Fruit fly (Drosophila melanogaster) whole organism, embryonic: ENCODE data around the gene mRpL48.
A peak's percentile ranks its signal among the peaks of the same experiment; 100 is the strongest.

Source experiments
- Aef1 ChIP-seq: fragments of 200-800 bp; sonication (Bioruptor generic); IDR thresholded peaks from 3 replicates; pipeline ENCODE4 v1.3.6; 2022; ENCODE audit warnings: missing biosample characterization, missing genetic modification characterization
- BEAF-32 ChIP-seq: fragments of 200-800 bp; sonication (Bioruptor generic); optimal IDR thresholded peaks from 3 replicates; lab custom pipeline; 2017; ENCODE audit warnings: missing biosample characterization, missing genetic modification characterization, mild to moderate bottlenecking, moderate library complexity, missing genetic modification reagents
- CG10274 ChIP-seq: fragments of 200-800 bp; sonication (Bioruptor generic); optimal IDR thresholded peaks from 3 replicates; lab custom pipeline; 2017; ENCODE audit warnings: missing biosample characterization, mild to moderate bottlenecking, missing genetic modification characterization
- CG10366 ChIP-seq: fragments of 200-800 bp; sonication (Bioruptor generic); IDR thresholded peaks from 2 replicates; pipeline ENCODE4 v1.3.6; 2022; ENCODE audit warnings: missing biosample characterization, missing genetic modification characterization
- CG11723 ChIP-seq: fragments of 200-800 bp; sonication (Bioruptor generic); optimal IDR thresholded peaks from 2 replicates; lab custom pipeline; 2017; ENCODE audit warnings: missing biosample characterization, mild to moderate bottlenecking, missing genetic modification characterization
- CG1233 ChIP-seq: fragments of 200-800 bp; sonication (Bioruptor generic); optimal IDR thresholded peaks from 4 replicates; lab custom pipeline; 2018; ENCODE audit warnings: missing biosample characterization, mild to moderate bottlenecking, missing genetic modification characterization
- CG13624 ChIP-seq: fragments of 200-800 bp; sonication (Bioruptor generic); optimal IDR thresholded peaks from 2 replicates; lab custom pipeline; 2016; ENCODE audit warnings: missing biosample characterization, missing genetic modification characterization
- CG17568 ChIP-seq: fragments of 200-800 bp; sonication (Bioruptor generic); optimal IDR thresholded peaks from 2 replicates; lab custom pipeline; 2018; ENCODE audit warnings: missing biosample characterization, mild to moderate bottlenecking, missing genetic modification characterization, moderate library complexity
- CG17829 ChIP-seq: fragments of 200-800 bp; optimal IDR thresholded peaks from 2 replicates; lab custom pipeline; 2019; ENCODE audit warnings: missing biosample characterization, mild to moderate bottlenecking, missing genetic modification characterization, moderate library complexity
- CG18764 ChIP-seq: fragments of 200-800 bp; sonication (Bioruptor generic); optimal IDR thresholded peaks from 3 replicates; lab custom pipeline; 2016; ENCODE audit warnings: missing biosample characterization, missing genetic modification characterization
- CG2116 ChIP-seq: fragments of 200-800 bp; sonication (Bioruptor generic); optimal IDR thresholded peaks from 3 replicates; lab custom pipeline; 2018; ENCODE audit warnings: missing biosample characterization, mild to moderate bottlenecking, missing genetic modification characterization
- CG30403 ChIP-seq: fragments of 200-800 bp; sonication (Bioruptor generic); optimal IDR thresholded peaks from 3 replicates; lab custom pipeline; 2016; ENCODE audit warnings: missing biosample characterization, missing genetic modification characterization
- CG31365 ChIP-seq: fragments of 200-800 bp; sonication (Bioruptor generic); optimal IDR thresholded peaks from 2 replicates; lab custom pipeline; 2018; ENCODE audit warnings: missing biosample characterization, mild to moderate bottlenecking, missing genetic modification characterization
- CG31388 ChIP-seq: fragments of 200-800 bp; sonication (Bioruptor generic); optimal IDR thresholded peaks from 2 replicates; lab custom pipeline; 2016; ENCODE audit warnings: missing biosample characterization, missing genetic modification characterization
- CG32772 ChIP-seq: fragments of 200-800 bp; sonication (Bioruptor generic); IDR thresholded peaks from 2 replicates; pipeline ENCODE4 v1.3.6; 2022; ENCODE audit warnings: missing biosample characterization, missing genetic modification characterization
- CG7372 ChIP-seq: fragments of 200-800 bp; sonication (Bioruptor generic); IDR thresholded peaks from 2 replicates; pipeline ENCODE4 v1.3.6; 2022; ENCODE audit warnings: missing biosample characterization, missing genetic modification characterization
- CG8359 ChIP-seq: fragments of 200-800 bp; sonication (Bioruptor generic); optimal IDR thresholded peaks from 2 replicates; lab custom pipeline; 2017; ENCODE audit warnings: missing biosample characterization, mild to moderate bottlenecking, missing genetic modification characterization, borderline replicate concordance
- CG8388 ChIP-seq: fragments of 200-800 bp; sonication (Bioruptor generic); optimal IDR thresholded peaks from 2 replicates; lab custom pipeline; 2019; ENCODE audit warnings: missing biosample characterization, mild to moderate bottlenecking, missing genetic modification characterization, moderate library complexity
- CG9727 ChIP-seq: fragments of 200-800 bp; sonication (Bioruptor generic); optimal IDR thresholded peaks from 3 replicates; lab custom pipeline; 2017; ENCODE audit warnings: missing biosample characterization, mild to moderate bottlenecking, missing genetic modification characterization
- CG9932 ChIP-seq: fragments of 200-800 bp; sonication (Bioruptor generic); IDR thresholded peaks from 2 replicates; pipeline ENCODE4 v1.3.6; 2022; ENCODE audit warnings: missing biosample characterization, missing genetic modification characterization
- D19B ChIP-seq: fragments of 200-800 bp; sonication (Bioruptor generic); optimal IDR thresholded peaks from 2 replicates; lab custom pipeline; 2017; ENCODE audit warnings: missing biosample characterization, mild to moderate bottlenecking, missing genetic modification characterization
- Deaf1 ChIP-seq: fragments of 200-800 bp; optimal IDR thresholded peaks from 3 replicates; lab custom pipeline; 2019; ENCODE audit warnings: missing biosample characterization, mild to moderate bottlenecking, missing genetic modification characterization, moderate library complexity
- H15 ChIP-seq: fragments of 200-800 bp; sonication (Bioruptor generic); IDR thresholded peaks from 3 replicates; pipeline ENCODE4 v1.3.6; 2022; ENCODE audit warnings: missing biosample characterization, missing genetic modification characterization
- H2.0 ChIP-seq: fragments of 200-800 bp; sonication (Bioruptor generic); IDR thresholded peaks from 2 replicates; pipeline ENCODE4 v1.3.6; 2022; ENCODE audit warnings: missing biosample characterization, missing genetic modification characterization
- Hr39 ChIP-seq: fragments of >200 bp; optimal IDR thresholded peaks from 2 replicates; lab custom pipeline; 2017
- Hsf ChIP-seq: fragments of 200-800 bp; sonication (Bioruptor generic); optimal IDR thresholded peaks from 3 replicates; lab custom pipeline; 2016; ENCODE audit warnings: missing biosample characterization, missing genetic modification characterization
- Lhr ChIP-seq: fragments of 200-800 bp; sonication (Bioruptor generic); optimal IDR thresholded peaks from 3 replicates; lab custom pipeline; 2017; ENCODE audit warnings: mild to moderate bottlenecking, missing biosample characterization, missing genetic modification reagents, missing genetic modification characterization
- NfI ChIP-seq: fragments of 200-800 bp; sonication (Bioruptor generic); optimal IDR thresholded peaks from 3 replicates; lab custom pipeline; 2018; ENCODE audit warnings: missing biosample characterization, mild to moderate bottlenecking, missing genetic modification characterization, moderate library complexity
- Optix ChIP-seq: fragments of 200-800 bp; sonication (Bioruptor generic); IDR thresholded peaks from 3 replicates; pipeline ENCODE4 v1.3.6; 2022; ENCODE audit warnings: missing biosample characterization, missing genetic modification characterization
- Trl ChIP-seq, 3 experiments: fragments of >200 bp in 2 of 3; fragments of 200-800 bp in 1 of 3; sonication (Bioruptor generic) in 1 of 3; optimal IDR thresholded peaks; 2 replicates in 1 of 3; 3 replicates in 2 of 3; lab custom pipeline; 2016 to 2017; ENCODE audit warnings: missing biosample characterization in 1 of 3, missing genetic modification characterization in 1 of 3
- Xrp1 ChIP-seq: fragments of 200-800 bp; sonication (Bioruptor generic); IDR thresholded peaks from 2 replicates; pipeline ENCODE4 v1.3.6; 2022; ENCODE audit warnings: missing biosample characterization, missing genetic modification characterization
- ato ChIP-seq: fragments of 200-800 bp; sonication (Bioruptor generic); IDR thresholded peaks from 2 replicates; pipeline ENCODE4 v1.3.6; 2022; ENCODE audit warnings: missing biosample characterization, missing genetic modification characterization; ENCODE audit not compliant: partially characterized antibody
- az2 ChIP-seq: fragments of 200-800 bp; sonication (Bioruptor generic); optimal IDR thresholded peaks from 3 replicates; lab custom pipeline; 2016; ENCODE audit warnings: missing biosample characterization, missing genetic modification characterization
- ci ChIP-seq: fragments of 200-800 bp; sonication (Bioruptor generic); IDR thresholded peaks from 3 replicates; pipeline ENCODE4 v1.3.6; 2022; ENCODE audit warnings: missing biosample characterization, missing genetic modification characterization
- cwo ChIP-seq: fragments of 200-800 bp; sonication (Bioruptor generic); optimal IDR thresholded peaks from 3 replicates; lab custom pipeline; 2017; ENCODE audit warnings: missing biosample characterization, missing genetic modification characterization, mild to moderate bottlenecking, moderate library complexity, missing genetic modification reagents
- dati ChIP-seq: fragments of 200-800 bp; sonication (Bioruptor generic); IDR thresholded peaks from 2 replicates; pipeline ENCODE4 v1.3.6; 2022; ENCODE audit warnings: missing biosample characterization, missing genetic modification characterization
- dimm ChIP-seq: fragments of 200-800 bp; sonication (Bioruptor generic); IDR thresholded peaks from 2 replicates; pipeline ENCODE4 v1.3.6; 2022; ENCODE audit warnings: missing biosample characterization, missing genetic modification characterization
- fd96Cb ChIP-seq: fragments of 200-800 bp; sonication (Bioruptor generic); optimal IDR thresholded peaks from 2 replicates; lab custom pipeline; 2018; ENCODE audit warnings: missing biosample characterization, mild to moderate bottlenecking, missing genetic modification characterization, moderate library complexity
- gce ChIP-seq: fragments of 200-800 bp; sonication (Bioruptor generic); IDR thresholded peaks from 3 replicates; pipeline ENCODE4 v1.3.6; 2022; ENCODE audit warnings: missing biosample characterization, missing genetic modification characterization
- ind ChIP-seq: fragments of 200-800 bp; sonication (Bioruptor generic); optimal IDR thresholded peaks from 3 replicates; lab custom pipeline; 2016; ENCODE audit warnings: missing biosample characterization, missing genetic modification characterization
- insv ChIP-seq, 2 experiments: fragments of 200-800 bp; sonication (Bioruptor generic); optimal IDR thresholded peaks; 3 replicates each; lab custom pipeline; 2016 to 2018; ENCODE audit warnings: missing biosample characterization in 2 of 2, missing genetic modification characterization in 2 of 2
- lola ChIP-seq, 3 experiments: fragments of >200 bp in 2 of 3; fragments of 200-800 bp in 1 of 3; sonication (Bioruptor generic) in 1 of 3; optimal IDR thresholded peaks; 2 replicates each; lab custom pipeline; 2017 to 2019; ENCODE audit warnings: missing biosample characterization in 3 of 3, missing genetic modification characterization in 3 of 3, mild to moderate bottlenecking in 1 of 3, moderate library complexity in 1 of 3
- lov ChIP-seq, 2 experiments: fragments of 200-800 bp in 1 of 2; fragments of >200 bp in 1 of 2; sonication (Bioruptor generic) in 1 of 2; IDR thresholded peaks in 1 of 2; optimal IDR thresholded peaks in 1 of 2; 2 replicates in 1 of 2; 3 replicates in 1 of 2; pipeline versions ENCODE4 v1.3.6 to Lab custom; 2017 to 2022; ENCODE audit warnings: missing biosample characterization in 1 of 2, missing genetic modification characterization in 1 of 2
- nau ChIP-seq: fragments of 200-800 bp; sonication (Bioruptor generic); optimal IDR thresholded peaks from 3 replicates; lab custom pipeline; 2017; ENCODE audit warnings: missing biosample characterization, mild to moderate bottlenecking, missing genetic modification characterization, missing genetic modification reagents
- pb ChIP-seq: fragments of 200-800 bp; sonication (Bioruptor generic); optimal IDR thresholded peaks from 3 replicates; lab custom pipeline; 2016; ENCODE audit warnings: missing biosample characterization, missing genetic modification characterization
- sim ChIP-seq: fragments of 200-800 bp; sonication (Bioruptor generic); IDR thresholded peaks from 2 replicates; pipeline ENCODE4 v1.3.6; 2022; ENCODE audit warnings: missing biosample characterization, missing genetic modification characterization
- tna ChIP-seq: fragments of 200-800 bp; sonication (Bioruptor generic); IDR thresholded peaks from 2 replicates; pipeline ENCODE4 v1.3.6; 2022; ENCODE audit warnings: missing biosample characterization, missing genetic modification characterization; ENCODE audit not compliant: partially characterized antibody

mRpL48 gene

dm6 chr2L:1727826-1728619, 17.8 kb downstream of the mRpL48 start (continued):
- TF ChIP-seq lola (GFP tag; optimal IDR thresholded peaks at IDR 0.05; lab: Kevin White, UChicago) (peak in 1 of 3 experiments; percentile 98), CG8388 (GFP tag; lab: Kevin White, UChicago) (peak; percentile 97), Optix (peak; percentile 94), NfI (peak; percentile 99), ci (GFP tag; lab: Robert Waterston, UW) (peak; percentile 97), Trl (optimal IDR thresholded peaks at IDR 0.05; lab: Kevin White, UChicago) (peak; percentile 57 to 79), Trl (GFP tag; optimal IDR thresholded peaks at IDR 0.05; lab: Kevin White, UChicago) (peak; percentile 80), CG30403 (GFP tag; lab: Kevin White, UChicago) (peak; percentile 97), ato (peak; percentile 56; the same call in 1 of the 2 replicates), BEAF-32 (peak; percentile 92), CG17829 (tag; lab: Kevin White, UChicago) (peak; percentile 93), nau (GFP tag; lab: Kevin White, UChicago) (peak; percentile 95), Xrp1 (GFP tag; lab: Robert Waterston, UW) (peak; percentile 97), lov (optimal IDR thresholded peaks at IDR 0.05; lab: Kevin White, UChicago) (no peak), lov (GFP tag; IDR thresholded peaks at IDR 0.05; lab: Robert Waterston, UW) (peak; percentile 80), fd96Cb (peak; percentile 93), gce (GFP tag; lab: Robert Waterston, UW) (peak; percentile 85), az2 (GFP tag; lab: Kevin White, UChicago) (peak; percentile 95), Hr39 (lab: Kevin White, UChicago) (no peak), pb (GFP tag; lab: Kevin White, UChicago) (peak; percentile 60), H15 (GFP tag; lab: Robert Waterston, UW) (peak; percentile 95), Hsf (GFP tag; lab: Kevin White, UChicago) (peak; percentile 89), CG1233 (GFP tag; lab: Kevin White, UChicago) (peak; percentile 93), Aef1 (GFP tag; lab: Robert Waterston, UW) (peak; percentile 94), CG8359 (peak; percentile 65), CG18764 (peak; percentile 86), CG9932 (GFP tag; lab: Robert Waterston, UW) (peak; percentile 99), cwo (GFP tag; lab: Kevin White, UChicago) (peak; percentile 95), H2.0 (GFP tag; lab: Robert Waterston, UW) (peak; percentile 94), CG31388 (GFP tag; lab: Kevin White, UChicago) (peak; percentile 83), insv (GFP tag; optimal IDR thresholded peaks at IDR 0.05; lab: Kevin White, UChicago) (peak in 1 of 2 experiments; percentile 88), Lhr (GFP tag; lab: Kevin White, UChicago) (peak; percentile 96), dati (GFP tag; lab: Robert Waterston, UW) (peak; percentile 72), CG11723 (peak; percentile 98), CG17568 (peak; percentile 97), dimm (GFP tag; lab: Robert Waterston, UW) (peak; percentile 78), CG9727 (peak; percentile 98), CG31365 (tag; lab: Kevin White, UChicago) (peak; percentile 84), sim (peak; percentile 88; the same call in 1 of the 2 replicates), CG7372 (GFP tag; lab: Robert Waterston, UW) (peak; percentile 98), CG2116 (peak; percentile 87), ind (peak; percentile 95), Deaf1 (tag; lab: Kevin White, UChicago) (peak; percentile 88), CG10274 (GFP tag; lab: Kevin White, UChicago) (peak; percentile 85), tna (peak; percentile 80), CG32772 (GFP tag; lab: Robert Waterston, UW) (peak; percentile 93), D19B (peak; percentile 87), CG13624 (GFP tag; lab: Kevin White, UChicago) (peak; percentile 79), CG10366 (GFP tag; lab: Robert Waterston, UW) (peak; percentile 95)
